Worm (Caenorhabditis elegans): ENCODE results near the gene F42G8.8.

ce11 chrIV:8091539-8091938 lies 27.4 kb upstream of the F42G8.8 start:
- TF ChIP-seq him-1 (tag; optimal IDR thresholded peaks at IDR 0.05) (no peak), W03F9.2 (tag; optimal IDR thresholded peaks at IDR 0.05) (no peak), dao-5 (tag; optimal IDR thresholded peaks at IDR 0.05) (no peak)
